Worm (Caenorhabditis elegans) whole organism, young adult: Measurements from ENCODE around the gene T26G10.4.

ENCODE experiments used
- B0261.1 ChIP-seq: sonication (generic microtip); optimal IDR thresholded peaks from 2 replicates; lab custom pipeline; 2016; ENCODE audit warnings: mild to moderate bottlenecking, missing genetic modification characterization, moderate library complexity, missing compliant biosample characterization
- B0336.3 ChIP-seq: fragments of 200-800 bp; sonication (Bioruptor generic); IDR thresholded peaks from 2 replicates; pipeline ENCODE4 v1.3.6; 2022; ENCODE audit warnings: missing genetic modification characterization, missing compliant biosample characterization
- C06A6.2 ChIP-seq: fragments of 200-800 bp; sonication (Bioruptor generic); conservative IDR thresholded peaks from 2 replicates; pipeline ENCODE4 v1.3.6; 2022; ENCODE audit warnings: missing genetic modification characterization, missing compliant biosample characterization
- F33H1.4 ChIP-seq: fragments of 200-800 bp; sonication (Bioruptor generic); IDR thresholded peaks from 2 replicates; pipeline ENCODE4 v1.3.6; 2022; ENCODE audit warnings: missing genetic modification reagents, missing genetic modification characterization, missing compliant biosample characterization
- F52B5.7 ChIP-seq: sonication (generic microtip); optimal IDR thresholded peaks from 2 replicates; lab custom pipeline; 2016; ENCODE audit warnings: mild to moderate bottlenecking, missing genetic modification characterization, missing compliant biosample characterization
- F55B11.4 ChIP-seq: sonication (generic microtip); optimal IDR thresholded peaks from 2 replicates; lab custom pipeline; 2016; ENCODE audit warnings: missing compliant biosample characterization, missing genetic modification characterization, borderline replicate concordance; ENCODE audit not compliant: insufficient read depth
- F57C9.4 ChIP-seq: sonication (generic microtip); optimal IDR thresholded peaks from 2 replicates; lab custom pipeline; 2017; ENCODE audit warnings: mild to moderate bottlenecking, missing genetic modification characterization, missing compliant biosample characterization
- K11D2.4 ChIP-seq: fragments of 200-800 bp; sonication (Bioruptor generic); IDR thresholded peaks from 2 replicates; pipeline ENCODE4 v1.3.6; 2022; ENCODE audit warnings: missing genetic modification reagents, missing genetic modification characterization, missing compliant biosample characterization
- T26A5.8 ChIP-seq: sonication (generic microtip); optimal IDR thresholded peaks from 2 replicates; lab custom pipeline; 2016; ENCODE audit warnings: missing genetic modification characterization, missing compliant biosample characterization
- Y53G8AR.9 ChIP-seq: fragments of 200-800 bp; sonication (Bioruptor generic); conservative IDR thresholded peaks from 2 replicates; pipeline ENCODE4 v1.3.6; 2022; ENCODE audit warnings: missing genetic modification reagents, missing genetic modification characterization, missing compliant biosample characterization
- Y79H2A.3 ChIP-seq: fragments of 200-800 bp; sonication (Bioruptor generic); conservative IDR thresholded peaks from 2 replicates; pipeline ENCODE4 v1.3.6; 2022; ENCODE audit warnings: missing genetic modification reagents, missing genetic modification characterization, missing compliant biosample characterization
- ama-1 ChIP-seq, 3 experiments: fragments of 150-350 bp in 1 of 3; sonication (generic microtip) in 2 of 3; optimal IDR thresholded peaks; 2 replicates each; lab custom pipeline; 2014 to 2018; ENCODE audit warnings: missing biosample characterization in 2 of 3, missing genetic modification characterization in 2 of 3, missing genetic modification reagents in 2 of 3
- aptf-2 ChIP-seq: fragments of 200-800 bp; sonication (Bioruptor generic); conservative IDR thresholded peaks from 2 replicates; pipeline ENCODE4 v1.3.6; 2022; ENCODE audit warnings: missing genetic modification reagents, missing genetic modification characterization, missing compliant biosample characterization
- aptf-3 ChIP-seq: fragments of 200-800 bp; sonication (Bioruptor generic); IDR thresholded peaks from 2 replicates; pipeline ENCODE4 v1.3.6; 2022; ENCODE audit warnings: missing genetic modification characterization, missing compliant biosample characterization
- athp-1 ChIP-seq: sonication (generic microtip); optimal IDR thresholded peaks from 2 replicates; lab custom pipeline; 2017; ENCODE audit warnings: mild to moderate bottlenecking, missing genetic modification characterization, missing compliant biosample characterization
- attf-5 ChIP-seq: fragments of 200-800 bp; sonication (Bioruptor generic); optimal IDR thresholded peaks from 2 replicates; lab custom pipeline; 2018; ENCODE audit warnings: mild to moderate bottlenecking, missing genetic modification characterization, missing compliant biosample characterization
- ceh-100 ChIP-seq: fragments of 200-800 bp; sonication (Bioruptor generic); IDR thresholded peaks from 2 replicates; pipeline ENCODE4 v1.3.6; 2022; ENCODE audit warnings: missing genetic modification reagents, missing genetic modification characterization, missing compliant biosample characterization
- ceh-40 ChIP-seq: fragments of 200-800 bp; sonication (Bioruptor generic); IDR thresholded peaks from 2 replicates; pipeline ENCODE4 v1.3.6; 2022; ENCODE audit warnings: missing genetic modification characterization, missing compliant biosample characterization
- chd-7 ChIP-seq: sonication (generic microtip); optimal IDR thresholded peaks from 2 replicates; lab custom pipeline; 2016; ENCODE audit warnings: mild to moderate bottlenecking, missing genetic modification characterization, moderate library complexity, missing compliant biosample characterization
- dpl-1 ChIP-seq: fragments of 150-350 bp; optimal IDR thresholded peaks from 2 replicates; lab custom pipeline; 2014; ENCODE audit warnings: missing biosample characterization, missing genetic modification reagents, missing genetic modification characterization
- egl-18 ChIP-seq: fragments of 200-800 bp; sonication (Bioruptor generic); IDR thresholded peaks from 2 replicates; pipeline ENCODE4 v1.3.6; 2022; ENCODE audit warnings: missing genetic modification reagents, missing genetic modification characterization, missing compliant biosample characterization
- egrh-3 ChIP-seq: fragments of 200-800 bp; sonication (Bioruptor generic); IDR thresholded peaks from 2 replicates; pipeline ENCODE4 v1.3.6; 2022; ENCODE audit warnings: missing genetic modification reagents, missing genetic modification characterization, missing compliant biosample characterization
- gei-17 ChIP-seq: fragments of 200-800 bp; sonication (Bioruptor generic); optimal IDR thresholded peaks from 2 replicates; lab custom pipeline; 2018; ENCODE audit warnings: mild to moderate bottlenecking, missing genetic modification characterization, missing compliant biosample characterization
- him-1 ChIP-seq: sonication (generic microtip); optimal IDR thresholded peaks from 2 replicates; lab custom pipeline; 2016; ENCODE audit warnings: missing genotype, missing genetic modification reagents, missing genetic modification characterization, missing compliant biosample characterization
- hlh-12 ChIP-seq: sonication (generic microtip); optimal IDR thresholded peaks from 2 replicates; lab custom pipeline; 2016; ENCODE audit warnings: missing genetic modification characterization, missing compliant biosample characterization
- hmg-1.2 ChIP-seq: fragments of 200-800 bp; sonication (Bioruptor generic); IDR thresholded peaks from 2 replicates; pipeline ENCODE4 v1.3.6; 2022; ENCODE audit warnings: missing genetic modification reagents, missing genetic modification characterization, missing compliant biosample characterization
- lag-1 ChIP-seq: fragments of 200-800 bp; sonication (Bioruptor generic); IDR thresholded peaks from 2 replicates; pipeline ENCODE4 v1.3.6; 2022; ENCODE audit warnings: missing genetic modification reagents, missing genetic modification characterization, missing compliant biosample characterization
- let-607 ChIP-seq, 2 experiments: fragments of 200-800 bp in 1 of 2; sonication (Bioruptor generic) in 1 of 2; sonication (generic microtip) in 1 of 2; optimal IDR thresholded peaks; 2 replicates each; lab custom pipeline; 2016 to 2018; ENCODE audit warnings: mild to moderate bottlenecking in 2 of 2, missing compliant biosample characterization in 2 of 2, missing genetic modification characterization in 2 of 2, moderate library complexity in 2 of 2, missing genotype in 1 of 2
- lin-35 ChIP-seq, 3 experiments: fragments of 150-350 bp in 2 of 3; sonication (generic microtip) in 1 of 3; optimal IDR thresholded peaks; 2 replicates each; lab custom pipeline; 2014 to 2018; ENCODE audit warnings: missing biosample characterization in 3 of 3, missing genetic modification characterization in 3 of 3, missing genetic modification reagents in 3 of 3
- madf-6 ChIP-seq: fragments of 200-800 bp; sonication (Bioruptor generic); IDR thresholded peaks from 2 replicates; pipeline ENCODE4 v1.3.6; 2022; ENCODE audit warnings: missing genetic modification reagents, missing genetic modification characterization, missing compliant biosample characterization
- madf-8 ChIP-seq: fragments of 200-800 bp; sonication (Bioruptor generic); conservative IDR thresholded peaks from 2 replicates; pipeline ENCODE4 v1.3.6; 2022; ENCODE audit warnings: missing genetic modification reagents, missing genetic modification characterization, missing compliant biosample characterization
- mes-4 ChIP-seq: sonication (generic microtip); optimal IDR thresholded peaks from 2 replicates; lab custom pipeline; 2016; ENCODE audit warnings: missing genotype, missing genetic modification characterization, missing compliant biosample characterization
- nfya-1 ChIP-seq: sonication (generic microtip); optimal IDR thresholded peaks from 2 replicates; lab custom pipeline; 2017; ENCODE audit warnings: antibody characterized with exemption, missing compliant biosample characterization, missing genetic modification characterization, borderline replicate concordance; ENCODE audit not compliant: insufficient read depth
- nfyb-1 ChIP-seq: fragments of 200-800 bp; sonication (Bioruptor generic); IDR thresholded peaks from 2 replicates; pipeline ENCODE4 v1.3.6; 2022; ENCODE audit warnings: missing genetic modification reagents, missing genetic modification characterization, missing compliant biosample characterization
- nhr-80 ChIP-seq: sonication (generic microtip); optimal IDR thresholded peaks from 2 replicates; lab custom pipeline; 2016; ENCODE audit warnings: missing genetic modification characterization, missing compliant biosample characterization
- rcor-1 ChIP-seq: fragments of 200-800 bp; sonication (Bioruptor generic); IDR thresholded peaks from 2 replicates; pipeline ENCODE4 v1.3.6; 2022; ENCODE audit warnings: missing genetic modification reagents, missing genetic modification characterization, missing compliant biosample characterization
- repo-1 ChIP-seq: sonication (generic microtip); optimal IDR thresholded peaks from 2 replicates; lab custom pipeline; 2017; ENCODE audit warnings: mild to moderate bottlenecking, missing genetic modification characterization, missing compliant biosample characterization
- rpc-1 ChIP-seq, 2 experiments: fragments of 150-350 bp in 1 of 2; sonication (generic microtip) in 1 of 2; optimal IDR thresholded peaks; 2 replicates each; lab custom pipeline; 2014 to 2018; ENCODE audit warnings: missing biosample characterization in 1 of 2, missing genetic modification characterization in 1 of 2, missing genetic modification reagents in 1 of 2, missing genotype in 1 of 2
- sea-2 ChIP-seq: fragments of 200-800 bp; sonication (Bioruptor generic); IDR thresholded peaks from 2 replicates; pipeline ENCODE4 v1.3.6; 2022; ENCODE audit warnings: missing genetic modification characterization, missing compliant biosample characterization
- snpc-4 ChIP-seq, 5 experiments: fragments of 150-350 bp in 1 of 5; sonication (generic microtip) in 4 of 5; optimal IDR thresholded peaks; 2 replicates each; lab custom pipeline; 2014 to 2018; ENCODE audit warnings: missing genetic modification characterization in 5 of 5, missing biosample characterization in 3 of 5, antibody characterized with exemption in 2 of 5, mild to moderate bottlenecking in 2 of 5, missing compliant biosample characterization in 2 of 5, missing genotype in 2 of 5, moderate library complexity in 2 of 5, missing genetic modification reagents in 1 of 5
- somi-1 ChIP-seq: fragments of 200-800 bp; sonication (Bioruptor generic); optimal IDR thresholded peaks from 2 replicates; lab custom pipeline; 2018; ENCODE audit warnings: mild to moderate bottlenecking, missing genetic modification characterization, missing compliant biosample characterization
- sptf-2 ChIP-seq: fragments of 200-800 bp; sonication (Bioruptor generic); optimal IDR thresholded peaks from 2 replicates; lab custom pipeline; 2018; ENCODE audit warnings: mild to moderate bottlenecking, missing genetic modification characterization, missing compliant biosample characterization
- unc-130 ChIP-seq: sonication (generic microtip); optimal IDR thresholded peaks from 2 replicates; lab custom pipeline; 2016; ENCODE audit warnings: missing genetic modification reagents, missing genetic modification characterization, missing compliant biosample characterization
- xnd-1 ChIP-seq: sonication (generic microtip); optimal IDR thresholded peaks from 2 replicates; lab custom pipeline; 2016; ENCODE audit warnings: missing genotype, missing genetic modification reagents, missing genetic modification characterization, missing compliant biosample characterization
- zim-3 ChIP-seq: sonication (generic microtip); optimal IDR thresholded peaks from 2 replicates; lab custom pipeline; 2017; ENCODE audit warnings: mild to moderate bottlenecking, missing genetic modification characterization, moderate library complexity, missing compliant biosample characterization
- ztf-22 ChIP-seq: fragments of 200-800 bp; sonication (Bioruptor generic); optimal IDR thresholded peaks from 2 replicates; lab custom pipeline; 2018; ENCODE audit warnings: mild to moderate bottlenecking, missing genetic modification characterization, moderate library complexity, missing compliant biosample characterization
- ztf-25 ChIP-seq: fragments of 200-800 bp; sonication (Bioruptor generic); IDR thresholded peaks from 2 replicates; pipeline ENCODE4 v1.3.6; 2022; ENCODE audit warnings: missing genetic modification reagents, missing genetic modification characterization, missing compliant biosample characterization
- ztf-3 ChIP-seq: fragments of 200-800 bp; sonication (Bioruptor generic); optimal IDR thresholded peaks from 2 replicates; lab custom pipeline; 2018; ENCODE audit warnings: mild to moderate bottlenecking, missing genetic modification characterization, missing compliant biosample characterization

T26G10.4 gene

DNA sequence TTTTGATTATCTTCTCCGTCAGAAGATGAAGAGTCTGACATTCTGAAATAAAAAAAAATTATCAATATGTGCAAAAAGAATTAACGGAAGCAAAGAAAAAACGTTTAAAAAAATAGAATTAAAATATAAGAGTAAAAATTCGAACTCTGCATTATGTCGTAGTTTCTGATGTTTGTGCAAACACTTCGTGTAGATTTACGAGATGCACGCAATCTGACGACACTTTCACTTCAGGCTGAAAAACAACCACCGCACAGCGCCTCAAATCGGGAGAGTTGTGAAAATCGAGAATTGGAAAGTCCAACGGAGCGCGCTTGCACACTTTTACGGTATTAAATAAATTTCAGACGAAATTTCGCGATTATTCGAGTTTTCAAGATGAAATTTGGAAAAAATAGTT, 13.7 kb upstream of the T26G10.4 start, which contains the start of gene T26G10.1 (continued):
- TF ChIP-seq sptf-2 (GFP tag; lab: Kevin White, UChicago) (no peak), madf-8 (GFP tag; lab: Robert Waterston, UW) (peak; percentile 68), nhr-80 (peak; percentile 22), him-1 (tag; lab: Kevin White, UChicago) (no peak), xnd-1 (tag; lab: Kevin White, UChicago) (peak; percentile 17), repo-1 (tag; lab: Kevin White, UChicago) (no peak), B0261.1 (tag; lab: Kevin White, UChicago) (no peak), somi-1 (no peak), ztf-22 (GFP tag; lab: Kevin White, UChicago) (no peak), hlh-12 (tag; lab: Kevin White, UChicago) (no peak), egrh-3 (GFP tag; lab: Robert Waterston, UW) (0 out of 2 replicates have a peak, but pooled peaks have one; percentile 36), ztf-25 (GFP tag; lab: Robert Waterston, UW) (no peak), let-607 (tag; optimal IDR thresholded peaks at IDR 0.05; lab: Kevin White, UChicago) (no peak), ama-1 (optimal IDR thresholded peaks at IDR 0.05; lab: Kevin White, UChicago) (no peak), ama-1 (GFP tag; optimal IDR thresholded peaks at IDR 0.05; lab: Kevin White, UChicago) (no peak), ceh-40 (GFP tag; lab: Robert Waterston, UW) (no peak), Y79H2A.3 (GFP tag; lab: Robert Waterston, UW) (no peak), rpc-1 (optimal IDR thresholded peaks at IDR 0.05; lab: Kevin White, UChicago) (no peak), rpc-1 (tag; optimal IDR thresholded peaks at IDR 0.05; lab: Kevin White, UChicago) (no peak), snpc-4 (GFP tag; optimal IDR thresholded peaks at IDR 0.05; lab: Kevin White, UChicago) (no peak), snpc-4 (tag; optimal IDR thresholded peaks at IDR 0.05; lab: Kevin White, UChicago) (peak in 3 of 4 experiments; percentile 25 to 85 (median 72)), lin-35 (GFP tag; optimal IDR thresholded peaks at IDR 0.05; lab: Kevin White, UChicago) (no peak), ceh-100 (GFP tag; lab: Robert Waterston, UW) (peak; percentile 89), madf-6 (GFP tag; lab: Robert Waterston, UW) (peak; percentile 83), gei-17 (no peak), attf-5 (peak; percentile 73), B0336.3 (GFP tag; lab: Robert Waterston, UW) (no peak), lag-1 (GFP tag; lab: Robert Waterston, UW) (no peak), F52B5.7 (tag; lab: Kevin White, UChicago) (no peak), aptf-2 (GFP tag; lab: Robert Waterston, UW) (no peak), nfyb-1 (GFP tag; lab: Robert Waterston, UW) (peak; percentile 70), nfya-1 (tag; lab: Kevin White, UChicago) (no peak), rcor-1 (peak; percentile 86), T26A5.8 (tag; lab: Kevin White, UChicago) (no peak), ztf-3 (GFP tag; lab: Kevin White, UChicago) (no peak), C06A6.2 (no peak), F57C9.4 (no peak), unc-130 (no peak), F33H1.4 (peak; percentile 65), hmg-1.2 (GFP tag; lab: Robert Waterston, UW) (peak; percentile 65), sea-2 (GFP tag; lab: Robert Waterston, UW) (no peak), Y53G8AR.9 (GFP tag; lab: Robert Waterston, UW) (no peak), zim-3 (tag; lab: Kevin White, UChicago) (no peak), egl-18 (GFP tag; lab: Robert Waterston, UW) (no peak), mes-4 (tag; lab: Kevin White, UChicago) (no peak), dpl-1 (GFP tag; lab: Kevin White, UChicago) (no peak), athp-1 (tag; lab: Kevin White, UChicago) (peak; percentile 20), K11D2.4 (GFP tag; lab: Robert Waterston, UW) (no peak), F55B11.4 (tag; lab: Kevin White, UChicago) (no peak), aptf-3 (no peak), chd-7 (tag; lab: Kevin White, UChicago) (no peak)
